Worm (Caenorhabditis elegans) whole organism, young adult: ENCODE measurements around the gene B0222.15.

ENCODE experiments used
- B0019.2 ChIP-seq: fragments of 200-800 bp; sonication (Bioruptor generic); conservative IDR thresholded peaks from 2 replicates; pipeline ENCODE4 v1.3.6; 2022; ENCODE audit warnings: missing genetic modification reagents, missing genetic modification characterization, missing compliant biosample characterization
- C06A6.2 ChIP-seq: fragments of 200-800 bp; sonication (Bioruptor generic); conservative IDR thresholded peaks from 2 replicates; pipeline ENCODE4 v1.3.6; 2022; ENCODE audit warnings: missing genetic modification characterization, missing compliant biosample characterization
- C17E4.6 ChIP-seq: fragments of 200-800 bp; sonication (Bioruptor generic); IDR thresholded peaks from 2 replicates; pipeline ENCODE4 v1.3.6; 2022; ENCODE audit warnings: missing genetic modification reagents, missing genetic modification characterization, missing compliant biosample characterization
- D2030.7 ChIP-seq: fragments of 200-800 bp; sonication (Bioruptor generic); IDR thresholded peaks from 2 replicates; pipeline ENCODE4 v1.3.6; 2022; ENCODE audit warnings: missing genetic modification reagents, missing genetic modification characterization, missing compliant biosample characterization
- F49E8.2 ChIP-seq: sonication (generic microtip); optimal IDR thresholded peaks from 3 replicates; lab custom pipeline; 2017; ENCODE audit warnings: missing genetic modification characterization, mild to moderate bottlenecking, missing compliant biosample characterization, antibody characterized with exemption, moderate library complexity; ENCODE audit not compliant: insufficient read depth
- K12H6.12 ChIP-seq: fragments of 200-800 bp; sonication (Bioruptor generic); optimal IDR thresholded peaks from 2 replicates; lab custom pipeline; 2018; ENCODE audit warnings: mild to moderate bottlenecking, missing genetic modification characterization, missing compliant biosample characterization
- T07F8.4 ChIP-seq: sonication (generic microtip); optimal IDR thresholded peaks from 2 replicates; lab custom pipeline; 2016; ENCODE audit warnings: mild to moderate bottlenecking, missing genetic modification characterization, moderate library complexity, missing compliant biosample characterization
- T26A5.8 ChIP-seq: sonication (generic microtip); optimal IDR thresholded peaks from 2 replicates; lab custom pipeline; 2016; ENCODE audit warnings: missing genetic modification characterization, missing compliant biosample characterization
- Y53F4B.3 ChIP-seq: fragments of 200-800 bp; sonication (Bioruptor generic); IDR thresholded peaks from 2 replicates; pipeline ENCODE4 v1.3.6; 2022; ENCODE audit warnings: missing genetic modification reagents, missing genetic modification characterization, missing compliant biosample characterization
- Y67H2A.10 ChIP-seq: fragments of 200-800 bp; sonication (Bioruptor generic); conservative IDR thresholded peaks from 2 replicates; pipeline ENCODE4 v1.3.6; 2022; ENCODE audit warnings: missing genetic modification reagents, missing genetic modification characterization, missing compliant biosample characterization
- ZK185.1 ChIP-seq: sonication (generic microtip); optimal IDR thresholded peaks from 2 replicates; lab custom pipeline; 2016; ENCODE audit warnings: mild to moderate bottlenecking, missing genetic modification characterization, missing compliant biosample characterization; ENCODE audit not compliant: poor library complexity, severe bottlenecking
- aptf-3 ChIP-seq: fragments of 200-800 bp; sonication (Bioruptor generic); IDR thresholded peaks from 2 replicates; pipeline ENCODE4 v1.3.6; 2022; ENCODE audit warnings: missing genetic modification characterization, missing compliant biosample characterization
- atf-7 ChIP-seq: sonication (generic microtip); optimal IDR thresholded peaks from 2 replicates; lab custom pipeline; 2017; ENCODE audit warnings: mild to moderate bottlenecking, missing genetic modification characterization, missing compliant biosample characterization
- athp-1 ChIP-seq: sonication (generic microtip); optimal IDR thresholded peaks from 2 replicates; lab custom pipeline; 2017; ENCODE audit warnings: mild to moderate bottlenecking, missing genetic modification characterization, missing compliant biosample characterization
- attf-3 ChIP-seq: fragments of 200-800 bp; sonication (Bioruptor generic); conservative IDR thresholded peaks from 2 replicates; pipeline ENCODE4 v1.3.6; 2022; ENCODE audit warnings: missing genetic modification reagents, missing genetic modification characterization, missing compliant biosample characterization
- attf-5 ChIP-seq: fragments of 200-800 bp; sonication (Bioruptor generic); optimal IDR thresholded peaks from 2 replicates; lab custom pipeline; 2018; ENCODE audit warnings: mild to moderate bottlenecking, missing genetic modification characterization, missing compliant biosample characterization
- bed-2 ChIP-seq: fragments of 200-800 bp; sonication (Bioruptor generic); IDR thresholded peaks from 2 replicates; pipeline ENCODE4 v1.3.6; 2022; ENCODE audit warnings: missing genetic modification reagents, missing genetic modification characterization, missing compliant biosample characterization
- cebp-1 ChIP-seq, 2 experiments: fragments of 200-800 bp in 1 of 2; sonication (Bioruptor generic) in 1 of 2; sonication (generic microtip) in 1 of 2; IDR thresholded peaks in 1 of 2; optimal IDR thresholded peaks in 1 of 2; 2 replicates each; pipeline versions ENCODE4 v1.3.6 to Lab custom; 2017 to 2022; ENCODE audit warnings: missing compliant biosample characterization in 2 of 2, missing genetic modification characterization in 2 of 2, mild to moderate bottlenecking in 1 of 2, missing genetic modification reagents in 1 of 2, moderate library complexity in 1 of 2
- ceh-27 ChIP-seq: fragments of 200-800 bp; sonication (Bioruptor generic); optimal IDR thresholded peaks from 2 replicates; lab custom pipeline; 2018; ENCODE audit warnings: mild to moderate bottlenecking, missing genetic modification characterization, moderate library complexity, missing compliant biosample characterization
- ceh-91 ChIP-seq: fragments of 200-800 bp; sonication (Bioruptor generic); IDR thresholded peaks from 2 replicates; pipeline ENCODE4 v1.3.6; 2022; ENCODE audit warnings: missing genetic modification reagents, missing genetic modification characterization, missing compliant biosample characterization
- dpff-1 ChIP-seq: sonication (generic microtip); optimal IDR thresholded peaks from 2 replicates; lab custom pipeline; 2017; ENCODE audit warnings: mild to moderate bottlenecking, missing genetic modification characterization, missing compliant biosample characterization
- egrh-3 ChIP-seq: fragments of 200-800 bp; sonication (Bioruptor generic); IDR thresholded peaks from 2 replicates; pipeline ENCODE4 v1.3.6; 2022; ENCODE audit warnings: missing genetic modification reagents, missing genetic modification characterization, missing compliant biosample characterization
- gei-17 ChIP-seq: fragments of 200-800 bp; sonication (Bioruptor generic); optimal IDR thresholded peaks from 2 replicates; lab custom pipeline; 2018; ENCODE audit warnings: mild to moderate bottlenecking, missing genetic modification characterization, missing compliant biosample characterization
- hlh-12 ChIP-seq: sonication (generic microtip); optimal IDR thresholded peaks from 2 replicates; lab custom pipeline; 2016; ENCODE audit warnings: missing genetic modification characterization, missing compliant biosample characterization
- hlh-26 ChIP-seq: fragments of 200-800 bp; sonication (Bioruptor generic); conservative IDR thresholded peaks from 2 replicates; pipeline ENCODE4 v1.3.6; 2022; ENCODE audit warnings: missing genetic modification reagents, missing genetic modification characterization, missing compliant biosample characterization
- hmg-1.2 ChIP-seq: fragments of 200-800 bp; sonication (Bioruptor generic); IDR thresholded peaks from 2 replicates; pipeline ENCODE4 v1.3.6; 2022; ENCODE audit warnings: missing genetic modification reagents, missing genetic modification characterization, missing compliant biosample characterization
- let-526 ChIP-seq: fragments of 200-800 bp; sonication (Bioruptor generic); IDR thresholded peaks from 2 replicates; pipeline ENCODE4 v1.3.6; 2022; ENCODE audit warnings: missing genetic modification reagents, missing genetic modification characterization, missing compliant biosample characterization
- let-607 ChIP-seq, 2 experiments: fragments of 200-800 bp in 1 of 2; sonication (Bioruptor generic) in 1 of 2; sonication (generic microtip) in 1 of 2; optimal IDR thresholded peaks; 2 replicates each; lab custom pipeline; 2016 to 2018; ENCODE audit warnings: mild to moderate bottlenecking in 2 of 2, missing compliant biosample characterization in 2 of 2, missing genetic modification characterization in 2 of 2, moderate library complexity in 2 of 2, missing genotype in 1 of 2
- lin-26 ChIP-seq: fragments of 200-800 bp; sonication (Bioruptor generic); IDR thresholded peaks from 2 replicates; pipeline ENCODE4 v1.3.6; 2022; ENCODE audit warnings: missing genetic modification reagents, missing genetic modification characterization, missing compliant biosample characterization
- lir-1 ChIP-seq: fragments of 200-800 bp; sonication (Bioruptor generic); conservative IDR thresholded peaks from 2 replicates; pipeline ENCODE4 v1.3.6; 2022; ENCODE audit warnings: missing genetic modification reagents, missing genetic modification characterization, missing compliant biosample characterization
- lsl-1 ChIP-seq: fragments of 200-800 bp; sonication (Bioruptor generic); optimal IDR thresholded peaks from 2 replicates; lab custom pipeline; 2018; ENCODE audit warnings: mild to moderate bottlenecking, missing genetic modification characterization, moderate library complexity, missing compliant biosample characterization
- madf-3 ChIP-seq: fragments of 200-800 bp; sonication (Bioruptor generic); IDR thresholded peaks from 2 replicates; pipeline ENCODE4 v1.3.6; 2022; ENCODE audit warnings: missing genetic modification reagents, missing genetic modification characterization, missing compliant biosample characterization
- nhr-120 ChIP-seq: fragments of 200-800 bp; sonication (Bioruptor generic); IDR thresholded peaks from 2 replicates; pipeline ENCODE4 v1.3.6; 2022; ENCODE audit warnings: missing genetic modification characterization, missing compliant biosample characterization
- nhr-80 ChIP-seq: sonication (generic microtip); optimal IDR thresholded peaks from 2 replicates; lab custom pipeline; 2016; ENCODE audit warnings: missing genetic modification characterization, missing compliant biosample characterization
- rcor-1 ChIP-seq: fragments of 200-800 bp; sonication (Bioruptor generic); IDR thresholded peaks from 2 replicates; pipeline ENCODE4 v1.3.6; 2022; ENCODE audit warnings: missing genetic modification reagents, missing genetic modification characterization, missing compliant biosample characterization
- sea-2 ChIP-seq: fragments of 200-800 bp; sonication (Bioruptor generic); IDR thresholded peaks from 2 replicates; pipeline ENCODE4 v1.3.6; 2022; ENCODE audit warnings: missing genetic modification characterization, missing compliant biosample characterization
- snpc-1.3 ChIP-seq: sonication (generic microtip); optimal IDR thresholded peaks from 2 replicates; lab custom pipeline; 2017; ENCODE audit warnings: missing genetic modification characterization, mild to moderate bottlenecking, missing compliant biosample characterization, antibody characterized with exemption, moderate library complexity, missing genotype, missing genetic modification reagents; ENCODE audit not compliant: insufficient read depth
- sptf-2 ChIP-seq: fragments of 200-800 bp; sonication (Bioruptor generic); optimal IDR thresholded peaks from 2 replicates; lab custom pipeline; 2018; ENCODE audit warnings: mild to moderate bottlenecking, missing genetic modification characterization, missing compliant biosample characterization
- tbp1 ChIP-seq: fragments of 200-800 bp; sonication (Bioruptor generic); optimal IDR thresholded peaks from 2 replicates; lab custom pipeline; 2018; ENCODE audit warnings: mild to moderate bottlenecking, missing genetic modification characterization, missing compliant biosample characterization
- tbx-9 ChIP-seq: sonication (generic microtip); optimal IDR thresholded peaks from 2 replicates; lab custom pipeline; 2016; ENCODE audit warnings: borderline replicate concordance, missing genetic modification characterization, inconsistent platforms, missing compliant biosample characterization
- tlf-1 ChIP-seq: fragments of 200-800 bp; sonication (Bioruptor generic); optimal IDR thresholded peaks from 2 replicates; lab custom pipeline; 2018; ENCODE audit warnings: mild to moderate bottlenecking, missing genetic modification characterization, missing compliant biosample characterization
- xnd-1 ChIP-seq: sonication (generic microtip); optimal IDR thresholded peaks from 2 replicates; lab custom pipeline; 2016; ENCODE audit warnings: missing genotype, missing genetic modification reagents, missing genetic modification characterization, missing compliant biosample characterization
- zfh-2 ChIP-seq: fragments of 200-800 bp; sonication (Bioruptor generic); conservative IDR thresholded peaks from 2 replicates; pipeline ENCODE4 v1.3.6; 2022; ENCODE audit warnings: missing genetic modification reagents, missing genetic modification characterization, missing compliant biosample characterization
- zim-3 ChIP-seq: sonication (generic microtip); optimal IDR thresholded peaks from 2 replicates; lab custom pipeline; 2017; ENCODE audit warnings: mild to moderate bottlenecking, missing genetic modification characterization, moderate library complexity, missing compliant biosample characterization
- ztf-18 ChIP-seq: sonication (generic microtip); optimal IDR thresholded peaks from 2 replicates; lab custom pipeline; 2016; ENCODE audit warnings: missing genotype, mild to moderate bottlenecking, missing genetic modification characterization, missing compliant biosample characterization
- ztf-28 ChIP-seq: fragments of 200-800 bp; sonication (Bioruptor generic); IDR thresholded peaks from 2 replicates; pipeline ENCODE4 v1.3.6; 2022; ENCODE audit warnings: missing genetic modification reagents, missing genetic modification characterization, missing compliant biosample characterization
- ztf-6 ChIP-seq: fragments of 200-800 bp; sonication (Bioruptor generic); IDR thresholded peaks from 2 replicates; pipeline ENCODE4 v1.3.6; 2022; ENCODE audit warnings: missing genetic modification reagents, missing genetic modification characterization, missing compliant biosample characterization

The B0222.15 gene

DNA sequence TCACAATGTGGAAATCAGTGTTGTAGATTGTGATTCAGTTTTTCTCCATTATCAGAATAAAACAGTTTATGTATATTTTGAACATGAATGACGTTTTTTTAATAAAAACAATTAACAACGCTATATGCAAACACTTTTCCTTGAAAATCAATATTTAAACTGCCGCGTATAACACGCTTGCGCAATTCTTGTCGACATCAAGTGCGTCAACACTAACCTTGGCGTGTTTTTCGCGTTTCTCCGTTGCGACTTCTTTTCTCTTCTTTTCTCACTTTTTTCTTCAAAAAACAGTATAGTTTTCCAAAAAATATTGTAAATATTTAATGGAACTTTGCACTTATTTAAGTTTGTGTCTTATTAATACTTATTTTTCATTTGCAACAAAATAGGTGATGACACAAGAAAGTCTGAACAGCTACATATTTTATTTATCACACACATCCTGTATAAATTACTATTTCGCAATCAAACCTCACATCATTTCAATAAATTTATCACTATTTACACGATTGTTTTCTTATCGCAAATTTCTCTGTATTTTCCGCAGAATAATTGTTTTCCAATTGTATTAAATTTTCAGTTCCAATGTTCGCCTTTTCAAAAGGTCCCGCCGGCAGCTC is 18.7 kb upstream of the B0222.15 start, which contains the start of gene spas-1 (continued):
- TF ChIP-seq ceh-91 (GFP tag; lab: Robert Waterston, UW) (no peak), zim-3 (no peak), T26A5.8 (tag; lab: Kevin White, UChicago) (no peak), let-526 (no peak), C17E4.6 (GFP tag; lab: Robert Waterston, UW) (no peak), K12H6.12 (peak; percentile 48), B0019.2 (no peak), tlf-1 (peak; percentile 68), C06A6.2 (GFP tag; lab: Robert Waterston, UW) (peak; percentile 69), nhr-120 (no peak), hmg-1.2 (peak; percentile 29; the same call in 1 of the 2 replicates), atf-7 (tag; lab: Kevin White, UChicago) (no peak), ztf-28 (GFP tag; lab: Robert Waterston, UW) (no peak), sptf-2 (GFP tag; lab: Kevin White, UChicago) (no peak), zfh-2 (GFP tag; lab: Robert Waterston, UW) (no peak), cebp-1 (GFP tag; IDR thresholded peaks at IDR 0.05; lab: Robert Waterston, UW) (0 out of 2 replicates have a peak, but pooled peaks have one; percentile 37), cebp-1 (tag; optimal IDR thresholded peaks at IDR 0.05; lab: Kevin White, UChicago) (peak; percentile 89), ztf-18 (tag; lab: Kevin White, UChicago) (peak; percentile 98), bed-2 (GFP tag; lab: Robert Waterston, UW) (no peak), rcor-1 (GFP tag; lab: Robert Waterston, UW) (peak; percentile 85), D2030.7 (GFP tag; lab: Robert Waterston, UW) (no peak; the same call in 1 of the 2 replicates), ZK185.1 (peak; percentile 46), lir-1 (GFP tag; lab: Robert Waterston, UW) (no peak; the same call in 1 of the 2 replicates), tbp1 (GFP tag; lab: Kevin White, UChicago) (peak; percentile 67), gei-17 (peak; percentile 19), aptf-3 (no peak), Y67H2A.10 (GFP tag; lab: Robert Waterston, UW) (no peak), let-607 (tag; optimal IDR thresholded peaks at IDR 0.05; lab: Kevin White, UChicago) (peak in 1 of 2 experiments; percentile 47), attf-5 (GFP tag; lab: Kevin White, UChicago) (peak; percentile 84), ztf-6 (no peak), F49E8.2 (tag; lab: Kevin White, UChicago) (no peak), tbx-9 (no peak), attf-3 (0 out of 2 replicates have a peak, but pooled peaks have one; percentile 14), dpff-1 (tag; lab: Kevin White, UChicago) (no peak), snpc-1.3 (tag; lab: Kevin White, UChicago) (no peak), madf-3 (GFP tag; lab: Robert Waterston, UW) (0 out of 2 replicates have a peak, but pooled peaks have one; percentile 5), T07F8.4 (tag; lab: Kevin White, UChicago) (no peak), egrh-3 (no peak), xnd-1 (tag; lab: Kevin White, UChicago) (peak; percentile 40), nhr-80 (tag; lab: Kevin White, UChicago) (peak; percentile 77), hlh-12 (tag; lab: Kevin White, UChicago) (no peak), hlh-26 (GFP tag; lab: Robert Waterston, UW) (no peak), lin-26 (GFP tag; lab: Robert Waterston, UW) (no peak), sea-2 (no peak), lsl-1 (GFP tag; lab: Kevin White, UChicago) (peak; percentile 54), Y53F4B.3 (GFP tag; lab: Robert Waterston, UW) (no peak), ceh-27 (GFP tag; lab: Kevin White, UChicago) (peak; percentile 56), athp-1 (tag; lab: Kevin White, UChicago) (no peak)
